Fruit fly (Drosophila melanogaster): ENCODE results near the gene Lip4.

Lip4 gene

DNA sequence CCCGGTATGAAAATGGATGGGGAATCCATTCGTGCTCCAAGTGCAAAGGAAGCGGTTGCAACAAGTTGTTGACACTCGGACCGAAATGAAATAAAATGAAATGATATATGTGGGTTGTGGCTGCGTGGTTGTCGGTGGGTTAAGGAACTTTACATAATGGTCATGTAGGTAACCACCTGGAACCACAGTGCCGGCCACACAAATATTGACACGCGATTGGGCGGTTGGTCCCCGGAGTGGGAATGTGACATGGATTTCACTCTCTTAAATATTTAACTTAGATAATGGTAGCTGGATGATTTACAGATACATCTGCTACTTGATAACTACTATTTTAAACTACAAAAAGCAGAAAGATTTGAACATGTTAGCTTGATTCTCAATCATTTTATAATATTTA lies 22.5 kb upstream of the Lip4 start (continued):
- TF ChIP-seq tin (GFP tag; optimal IDR thresholded peaks at IDR 0.05) (no peak), CG15514 (GFP tag; optimal IDR thresholded peaks at IDR 0.05) (no peak), CG17359 (tag; optimal IDR thresholded peaks at IDR 0.05) (no peak), exex (tag; optimal IDR thresholded peaks at IDR 0.05) (no peak), CG4360 (GFP tag; IDR thresholded peaks at IDR 0.05) (peak; percentile 43; the same call in 1 of the 2 replicates), HmgZ (tag; optimal IDR thresholded peaks at IDR 0.05) (no peak), dmrt99B (tag; optimal IDR thresholded peaks at IDR 0.05) (no peak), kni (GFP tag; optimal IDR thresholded peaks at IDR 0.05) (peak; percentile 82), CG32532 (GFP tag; IDR thresholded peaks at IDR 0.05) (no peak), Lpt (GFP tag; optimal IDR thresholded peaks at IDR 0.05) (no peak), CG7271 (tag; optimal IDR thresholded peaks at IDR 0.05) (no peak), tgo (GFP tag; IDR thresholded peaks at IDR 0.05) (no peak), bsh (GFP tag; optimal IDR thresholded peaks at IDR 0.05) (peak in 1 of 2 experiments; percentile 41), pho (GFP tag; optimal IDR thresholded peaks at IDR 0.05) (no peak), PHDP (tag; optimal IDR thresholded peaks at IDR 0.05) (no peak), CG2712 (tag; optimal IDR thresholded peaks at IDR 0.05) (peak; percentile 16), CG10543 (GFP tag; optimal IDR thresholded peaks at IDR 0.05) (no peak), Dll (GFP tag; IDR thresholded peaks at IDR 0.05; ENCODE audit: partially characterized antibody) (no peak), CG5180 (GFP tag; optimal IDR thresholded peaks at IDR 0.05) (peak; percentile 3), CG31388 (GFP tag; optimal IDR thresholded peaks at IDR 0.05) (no peak), Max (GFP tag; optimal IDR thresholded peaks at IDR 0.05) (no peak), CG8478 (optimal IDR thresholded peaks at IDR 0.05) (no peak), CG1233 (GFP tag; optimal IDR thresholded peaks at IDR 0.05) (peak; percentile 41), CG6813 (GFP tag; optimal IDR thresholded peaks at IDR 0.05) (peak; percentile 72), Mad (GFP tag; optimal IDR thresholded peaks at IDR 0.05) (no peak), pb (GFP tag; optimal IDR thresholded peaks at IDR 0.05) (no peak), MTF-1 (GFP tag; optimal IDR thresholded peaks at IDR 0.05; ENCODE audit: borderline replicate concordance) (peak; percentile 65), CG12104 (GFP tag; optimal IDR thresholded peaks at IDR 0.05) (no peak)

DNA sequence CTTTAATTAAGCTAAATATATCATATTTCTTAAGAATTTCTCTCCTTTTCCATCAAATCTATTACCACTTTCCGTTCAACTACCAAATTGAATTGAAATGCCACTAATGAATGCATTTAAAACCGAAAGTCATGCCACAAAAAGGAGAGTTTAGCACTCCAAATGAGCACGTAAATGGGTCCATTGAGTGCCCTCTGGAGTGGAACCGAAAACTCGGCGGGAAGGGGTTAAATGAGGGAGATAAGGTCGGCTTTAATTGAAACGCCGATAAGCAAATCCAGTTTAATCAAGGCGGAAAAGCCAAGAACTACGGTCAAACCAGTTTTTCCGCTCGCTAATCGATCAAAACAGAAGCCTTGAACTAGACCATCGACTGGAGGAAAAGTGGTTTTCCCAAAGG lies 22.0 kb upstream of the Lip4 start:
- TF ChIP-seq Awh (GFP tag; IDR thresholded peaks at IDR 0.05) (peak; percentile 76), CG9797 (GFP tag; optimal IDR thresholded peaks at IDR 0.05) (no peak), sens (GFP tag) (peak; percentile 46), Blimp-1 (GFP tag; optimal IDR thresholded peaks at IDR 0.05) (peak; percentile 60), CG15601 (tag; optimal IDR thresholded peaks at IDR 0.05) (peak; percentile 57), chinmo (GFP tag; IDR thresholded peaks at IDR 0.05; ENCODE audit: partially characterized antibody) (0 out of 4 replicates have a peak, but pooled peaks have one; percentile 17), E2f1 (GFP tag; IDR thresholded peaks at IDR 0.05) (no peak), dati (GFP tag; IDR thresholded peaks at IDR 0.05) (no peak), grn (GFP tag; optimal IDR thresholded peaks at IDR 0.05) (peak; percentile 33), danr (GFP tag; IDR thresholded peaks at IDR 0.05) (no peak), CHES-1-like (GFP tag; optimal IDR thresholded peaks at IDR 0.05) (no peak), gem (tag; optimal IDR thresholded peaks at IDR 0.05) (peak; percentile 5), org-1 (GFP tag; optimal IDR thresholded peaks at IDR 0.05) (no peak), z (GFP tag; IDR thresholded peaks at IDR 0.05) (peak; percentile 82)
